Worm (Caenorhabditis elegans): Measurements from ENCODE around the gene cdr-1.

cdr-1 gene

ce11 chrV:15943125-15943524, 22.0 kb downstream of the cdr-1 start, which contains the start of gene srw-53:
TSS of gene srw-53 (plus strand) at chrV:15943425.
- TF ChIP-seq ZK546.5 (tag; optimal IDR thresholded peaks at IDR 0.05) (no peak), mdt-29 (GFP tag; IDR thresholded peaks at IDR 0.05) (no peak), aly-2 (tag; optimal IDR thresholded peaks at IDR 0.05) (no peak), Y48G9A.11 (GFP tag; IDR thresholded peaks at IDR 0.05) (no peak), snpc-4 (tag; optimal IDR thresholded peaks at IDR 0.05) (no peak), unc-62 (GFP tag; optimal IDR thresholded peaks at IDR 0.05 in 1 of 2) (no peak), unc-62 (tag; optimal IDR thresholded peaks at IDR 0.05) (no peak), F26F4.8 (GFP tag; conservative IDR thresholded peaks at IDR 0.05) (no peak), lin-13 (GFP tag; optimal IDR thresholded peaks at IDR 0.05) (no peak), nhr-11 (tag; optimal IDR thresholded peaks at IDR 0.05) (no peak), attf-4 (tag; optimal IDR thresholded peaks at IDR 0.05) (no peak)

- TF ChIP-seq ces-1 (GFP tag; optimal IDR thresholded peaks at IDR 0.05) (no peak), Y5F2A.4 (GFP tag; optimal IDR thresholded peaks at IDR 0.05) (no peak), madf-9 (GFP tag; conservative IDR thresholded peaks at IDR 0.05) (no peak), dve-1 (tag; optimal IDR thresholded peaks at IDR 0.05; ENCODE audit: insufficient read depth) (no peak), snpc-4 (tag; optimal IDR thresholded peaks at IDR 0.05) (no peak), lir-3 (tag; optimal IDR thresholded peaks at IDR 0.05) (no peak), fos-1 (tag; optimal IDR thresholded peaks at IDR 0.05) (no peak), Y48G9A.11 (GFP tag; IDR thresholded peaks at IDR 0.05) (no peak), ceh-82 (tag; optimal IDR thresholded peaks at IDR 0.05) (no peak), lin-38 (GFP tag; IDR thresholded peaks at IDR 0.05) (no peak), mep-1 (tag; optimal IDR thresholded peaks at IDR 0.05) (no peak), zfp-2 (tag; optimal IDR thresholded peaks at IDR 0.05) (no peak), attf-4 (tag; optimal IDR thresholded peaks at IDR 0.05) (no peak), ctbp-1 (GFP tag; IDR thresholded peaks at IDR 0.05) (no peak), pqm-1 (tag; optimal IDR thresholded peaks at IDR 0.05) (no peak), Y75B8A.6 (GFP tag; IDR thresholded peaks at IDR 0.05) (no peak), vab-7 (GFP tag; IDR thresholded peaks at IDR 0.05) (no peak), ceh-44 (GFP tag; IDR thresholded peaks at IDR 0.05) (no peak), ceh-32 (tag; optimal IDR thresholded peaks at IDR 0.05; ENCODE audit: poor library complexity) (no peak), R02D3.7 (tag; optimal IDR thresholded peaks at IDR 0.05) (no peak)
Observed at ce11 chrV:15950903-15951302, 29.8 kb downstream of the cdr-1 start, which contains the start of gene srw-59. TSS of gene srw-59 (minus strand) at chrV:15951003.

ce11 chrV:15952762-15953161, 31.7 kb downstream of the cdr-1 start, which contains the start of gene srw-56:
TSS of gene srw-56 (minus strand) at chrV:15952862.
- TF ChIP-seq ces-1 (GFP tag; optimal IDR thresholded peaks at IDR 0.05) (no peak), F49E8.2 (tag; optimal IDR thresholded peaks at IDR 0.05; ENCODE audit: borderline replicate concordance) (no peak), ceh-28 (tag; optimal IDR thresholded peaks at IDR 0.05) (no peak), ztf-11 (tag; optimal IDR thresholded peaks at IDR 0.05) (no peak), D1046.2 (GFP tag; IDR thresholded peaks at IDR 0.05) (no peak)

DNA sequence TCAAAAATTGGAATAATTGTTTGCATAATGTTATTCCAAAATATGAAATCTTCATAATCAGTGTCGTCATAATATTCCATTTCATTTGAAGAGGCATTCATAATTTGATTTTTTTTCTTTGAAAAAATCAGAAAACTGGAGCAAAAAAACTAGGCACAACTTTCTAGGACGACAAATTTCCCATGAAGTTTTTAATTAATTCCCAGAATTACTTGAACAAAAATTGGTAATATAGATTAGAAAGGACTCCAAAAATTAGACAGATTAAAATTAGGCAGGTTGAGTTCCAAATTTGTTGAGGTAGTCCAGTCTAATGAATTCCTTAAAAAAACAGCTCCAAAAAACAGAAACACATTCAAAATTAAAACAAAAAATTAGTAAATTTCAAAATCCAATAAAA, 33.8 kb downstream of the cdr-1 start, which contains the start of gene srw-57:
Gene srw-57, minus strand, starts transcription at position 101 of the 400 bp plus-strand sequence.
- no peak for TF ChIP-seq nhr-237 (tag; optimal IDR thresholded peaks at IDR 0.05)
- TF ChIP-seq lin-13 (GFP tag; optimal IDR thresholded peaks at IDR 0.05): no peak
- no peak for TF ChIP-seq F49E8.2 (tag; optimal IDR thresholded peaks at IDR 0.05; ENCODE audit: borderline replicate concordance)
- no peak for TF ChIP-seq ceh-44 (GFP tag; IDR thresholded peaks at IDR 0.05)
- TF ChIP-seq lsy-2 (tag; optimal IDR thresholded peaks at IDR 0.05): no peak
- TF ChIP-seq dpl-1 (GFP tag; optimal IDR thresholded peaks at IDR 0.05): no peak
- TF ChIP-seq Y48G9A.11 (GFP tag; IDR thresholded peaks at IDR 0.05): no peak
- TF ChIP-seq zag-1 (tag; optimal IDR thresholded peaks at IDR 0.05): no peak
- TF ChIP-seq snpc-1.2 (GFP tag; IDR thresholded peaks at IDR 0.05): no peak
- TF ChIP-seq ztf-7 (tag; optimal IDR thresholded peaks at IDR 0.05): no peak
